Fruit fly (Drosophila melanogaster) whole organism, embryonic: ENCODE measurements around the gene CG11858.

ENCODE experiments used
- Abd-B ChIP-seq: fragments of 200-800 bp; sonication (Bioruptor generic); optimal IDR thresholded peaks from 2 replicates; lab custom pipeline; 2018; ENCODE audit warnings: missing biosample characterization, mild to moderate bottlenecking, missing genetic modification characterization, moderate library complexity
- Ada2b ChIP-seq: fragments of 200-800 bp; sonication (Bioruptor generic); IDR thresholded peaks from 2 replicates; pipeline ENCODE4 v1.3.6; 2022; ENCODE audit warnings: missing biosample characterization, missing genetic modification characterization
- B-H1 ChIP-seq: fragments of 200-800 bp; sonication (Bioruptor generic); IDR thresholded peaks from 3 replicates; pipeline ENCODE4 v1.3.6; 2022; ENCODE audit warnings: missing biosample characterization, missing genetic modification characterization
- B-H2 ChIP-seq: fragments of 200-800 bp; sonication (Bioruptor generic); optimal IDR thresholded peaks from 2 replicates; lab custom pipeline; 2018; ENCODE audit warnings: missing biosample characterization, mild to moderate bottlenecking, missing genetic modification characterization
- Bgb ChIP-seq: fragments of 200-800 bp; sonication (Bioruptor generic); IDR thresholded peaks from 2 replicates; pipeline ENCODE4 v1.3.6; 2022; ENCODE audit warnings: missing biosample characterization, missing genetic modification characterization; ENCODE audit not compliant: partially characterized antibody
- Bteb2 ChIP-seq: fragments of 200-800 bp; sonication (Bioruptor generic); optimal IDR thresholded peaks from 2 replicates; lab custom pipeline; 2016; ENCODE audit warnings: missing biosample characterization, missing genetic modification characterization
- CG10543 ChIP-seq: fragments of 200-800 bp; sonication (Bioruptor generic); optimal IDR thresholded peaks from 3 replicates; lab custom pipeline; 2017; ENCODE audit warnings: missing biosample characterization, mild to moderate bottlenecking, missing genetic modification characterization, moderate library complexity
- CG12071 ChIP-seq: fragments of 200-800 bp; sonication (Bioruptor generic); optimal IDR thresholded peaks from 3 replicates; lab custom pipeline; 2018; ENCODE audit warnings: missing biosample characterization, mild to moderate bottlenecking, missing genetic modification characterization
- CG12659 ChIP-seq: fragments of 200-800 bp; sonication (Bioruptor generic); optimal IDR thresholded peaks from 3 replicates; lab custom pipeline; 2017; ENCODE audit warnings: mild to moderate bottlenecking, missing biosample characterization, missing genetic modification reagents, missing genetic modification characterization
- CG14710 ChIP-seq: fragments of 200-800 bp; sonication (Bioruptor generic); optimal IDR thresholded peaks from 3 replicates; lab custom pipeline; 2019; ENCODE audit warnings: missing biosample characterization, mild to moderate bottlenecking, missing genetic modification characterization, moderate library complexity
- CG15479 ChIP-seq: fragments of 200-800 bp; sonication (Bioruptor generic); optimal IDR thresholded peaks from 3 replicates; lab custom pipeline; 2019; ENCODE audit warnings: missing biosample characterization, mild to moderate bottlenecking, missing genetic modification characterization, moderate library complexity
- CG18599 ChIP-seq: fragments of 200-800 bp; sonication (Bioruptor generic); optimal IDR thresholded peaks from 3 replicates; lab custom pipeline; 2017; ENCODE audit warnings: missing biosample characterization, missing genetic modification characterization, mild to moderate bottlenecking, moderate library complexity, missing genetic modification reagents
- CG2116 ChIP-seq: fragments of 200-800 bp; sonication (Bioruptor generic); optimal IDR thresholded peaks from 3 replicates; lab custom pipeline; 2018; ENCODE audit warnings: missing biosample characterization, mild to moderate bottlenecking, missing genetic modification characterization
- CG2129 ChIP-seq: fragments of 200-800 bp; sonication (Bioruptor generic); IDR thresholded peaks from 2 replicates; pipeline ENCODE4 v1.3.6; 2022; ENCODE audit warnings: missing biosample characterization, missing genetic modification characterization; ENCODE audit not compliant: partially characterized antibody
- CG2712 ChIP-seq: fragments of 200-800 bp; optimal IDR thresholded peaks from 3 replicates; lab custom pipeline; 2019; ENCODE audit warnings: missing biosample characterization, mild to moderate bottlenecking, missing genetic modification characterization, moderate library complexity
- CG34376 ChIP-seq: fragments of 200-800 bp; sonication (Bioruptor generic); optimal IDR thresholded peaks from 2 replicates; lab custom pipeline; 2018; ENCODE audit warnings: missing biosample characterization, mild to moderate bottlenecking, missing genetic modification characterization
- CG3726 ChIP-seq: fragments of 200-800 bp; sonication (Bioruptor generic); IDR thresholded peaks from 3 replicates; pipeline ENCODE4, ENCODE4 v1.3.6; 2022; ENCODE audit warnings: missing biosample characterization, missing genetic modification characterization
- CG3995 ChIP-seq: fragments of 200-800 bp; sonication (Bioruptor generic); optimal IDR thresholded peaks from 3 replicates; lab custom pipeline; 2016; ENCODE audit warnings: missing biosample characterization, missing genetic modification characterization
- CG9215 ChIP-seq: fragments of 200-800 bp; sonication (Bioruptor generic); IDR thresholded peaks from 2 replicates; pipeline ENCODE4 v1.3.6; 2022; ENCODE audit warnings: missing biosample characterization, missing genetic modification characterization
- CG9437 ChIP-seq: fragments of 200-800 bp; sonication (Bioruptor generic); optimal IDR thresholded peaks from 2 replicates; lab custom pipeline; 2018; ENCODE audit warnings: missing biosample characterization, mild to moderate bottlenecking, missing genetic modification characterization
- CG9932 ChIP-seq: fragments of 200-800 bp; sonication (Bioruptor generic); IDR thresholded peaks from 2 replicates; pipeline ENCODE4 v1.3.6; 2022; ENCODE audit warnings: missing biosample characterization, missing genetic modification characterization
- CoRest ChIP-seq: fragments of 200-800 bp; sonication (Bioruptor generic); optimal IDR thresholded peaks from 3 replicates; lab custom pipeline; 2018; ENCODE audit warnings: missing biosample characterization, mild to moderate bottlenecking, missing genetic modification characterization, moderate library complexity
- CrebB ChIP-seq: fragments of 200-800 bp; sonication (Bioruptor generic); optimal IDR thresholded peaks from 3 replicates; lab custom pipeline; 2018; ENCODE audit warnings: missing biosample characterization, mild to moderate bottlenecking, missing genetic modification characterization
- Dref ChIP-seq: fragments of 200-800 bp; sonication (Bioruptor generic); IDR thresholded peaks from 2 replicates; pipeline ENCODE4 v1.3.6; 2022; ENCODE audit warnings: missing biosample characterization, missing genetic modification characterization
- E2f2 ChIP-seq: fragments of 200-800 bp; sonication (Bioruptor generic); IDR thresholded peaks from 2 replicates; pipeline ENCODE4 v1.3.6; 2022; ENCODE audit warnings: missing biosample characterization, missing genetic modification characterization
- Ets97D ChIP-seq: fragments of 200-800 bp; sonication (Bioruptor generic); optimal IDR thresholded peaks from 3 replicates; lab custom pipeline; 2016; ENCODE audit warnings: missing biosample characterization, missing genetic modification characterization
- Fer2 ChIP-seq: fragments of 200-800 bp; sonication (Bioruptor generic); optimal IDR thresholded peaks from 2 replicates; lab custom pipeline; 2018; ENCODE audit warnings: missing biosample characterization, mild to moderate bottlenecking, missing genetic modification characterization, moderate library complexity
- Sin3A ChIP-seq: fragments of >200 bp; optimal IDR thresholded peaks from 2 replicates; lab custom pipeline; 2018
- Xbp1 ChIP-seq: fragments of 200-800 bp; sonication (Bioruptor generic); optimal IDR thresholded peaks from 3 replicates; lab custom pipeline; 2016; ENCODE audit warnings: missing biosample characterization, mild to moderate bottlenecking, missing genetic modification characterization
- bbx ChIP-seq: fragments of 200-800 bp; sonication (Bioruptor generic); IDR thresholded peaks from 2 replicates; pipeline ENCODE4 v1.3.6; 2022; ENCODE audit warnings: missing biosample characterization, missing genetic modification characterization; ENCODE audit not compliant: partially characterized antibody
- cad ChIP-seq: fragments of >200 bp; optimal IDR thresholded peaks from 2 replicates; lab custom pipeline; 2017; ENCODE audit warnings: missing biosample characterization, missing genetic modification characterization
- corto ChIP-seq: fragments of 200-800 bp; sonication (Bioruptor generic); optimal IDR thresholded peaks from 2 replicates; lab custom pipeline; 2016; ENCODE audit warnings: missing biosample characterization, mild to moderate bottlenecking, missing genetic modification characterization, moderate library complexity
- gfzf ChIP-seq: fragments of 200-800 bp; sonication (Bioruptor generic); optimal IDR thresholded peaks from 2 replicates; lab custom pipeline; 2016; ENCODE audit warnings: missing biosample characterization, mild to moderate bottlenecking, missing genetic modification characterization, moderate library complexity
- her ChIP-seq: fragments of 200-800 bp; sonication (Bioruptor generic); optimal IDR thresholded peaks from 2 replicates; lab custom pipeline; 2016; ENCODE audit warnings: missing biosample characterization, missing genetic modification characterization
- insv ChIP-seq, 2 experiments: fragments of 200-800 bp; sonication (Bioruptor generic); optimal IDR thresholded peaks; 3 replicates each; lab custom pipeline; 2016 to 2018; ENCODE audit warnings: missing biosample characterization in 2 of 2, missing genetic modification characterization in 2 of 2
- lmd ChIP-seq: fragments of 200-800 bp; sonication (Bioruptor generic); IDR thresholded peaks from 2 replicates; pipeline ENCODE4 v1.3.6; 2022; ENCODE audit warnings: missing biosample characterization, missing genetic modification characterization
- mld ChIP-seq: fragments of 200-800 bp; sonication (Bioruptor generic); IDR thresholded peaks from 3 replicates; pipeline ENCODE4 v1.3.6; 2022; ENCODE audit warnings: missing biosample characterization, missing genetic modification characterization; ENCODE audit not compliant: partially characterized antibody
- nerfin-2 ChIP-seq: fragments of 200-800 bp; sonication (Bioruptor generic); IDR thresholded peaks from 2 replicates; pipeline ENCODE4 v1.3.6; 2022; ENCODE audit warnings: missing biosample characterization, missing genetic modification characterization; ENCODE audit not compliant: partially characterized antibody
- pb ChIP-seq: fragments of 200-800 bp; sonication (Bioruptor generic); optimal IDR thresholded peaks from 3 replicates; lab custom pipeline; 2016; ENCODE audit warnings: missing biosample characterization, missing genetic modification characterization
- phol ChIP-seq: fragments of 200-800 bp; sonication (Bioruptor generic); optimal IDR thresholded peaks from 3 replicates; lab custom pipeline; 2018; ENCODE audit warnings: missing biosample characterization, mild to moderate bottlenecking, missing genetic modification characterization, moderate library complexity
- ranshi ChIP-seq: fragments of 200-800 bp; sonication (Bioruptor generic); IDR thresholded peaks from 2 replicates; pipeline ENCODE4 v1.3.6; 2022; ENCODE audit warnings: missing biosample characterization, missing genetic modification characterization
- row ChIP-seq: fragments of 200-800 bp; sonication (Bioruptor generic); IDR thresholded peaks from 3 replicates; pipeline ENCODE4 v1.3.6; 2022; ENCODE audit warnings: missing biosample characterization, missing genetic modification characterization
- sna ChIP-seq: fragments of 200-800 bp; sonication (Bioruptor generic); IDR thresholded peaks from 2 replicates; pipeline ENCODE4 v1.3.6; 2022; ENCODE audit warnings: missing biosample characterization, missing genetic modification characterization; ENCODE audit not compliant: partially characterized antibody
- sr ChIP-seq: fragments of 200-800 bp; sonication (Bioruptor generic); IDR thresholded peaks from 3 replicates; pipeline ENCODE4 v1.3.6; 2022; ENCODE audit warnings: missing biosample characterization, missing genetic modification characterization
- sug ChIP-seq: fragments of 200-800 bp; optimal IDR thresholded peaks from 2 replicates; lab custom pipeline; 2019; ENCODE audit warnings: missing biosample characterization, mild to moderate bottlenecking, missing genetic modification characterization, moderate library complexity
- zen ChIP-seq: fragments of 200-800 bp; sonication (Bioruptor generic); optimal IDR thresholded peaks from 3 replicates; lab custom pipeline; 2018; ENCODE audit warnings: missing biosample characterization, mild to moderate bottlenecking, missing genetic modification characterization, moderate library complexity
- zen2 ChIP-seq: fragments of 200-800 bp; sonication (Bioruptor generic); IDR thresholded peaks from 3 replicates; pipeline ENCODE4 v1.3.6; 2022; ENCODE audit warnings: missing biosample characterization, missing genetic modification characterization; ENCODE audit not compliant: partially characterized antibody

The CG11858 gene

dm6 chr3R:25249145-25250141 lies 13.1 kb upstream of the CG11858 start, which contains the start of gene Nup358 (continued):
- TF ChIP-seq CG10543 (peak; percentile 14), Abd-B (peak; percentile 14), B-H2 (GFP tag; lab: Kevin White, UChicago) (peak; percentile 55), CG2712 (tag; lab: Kevin White, UChicago) (peak; percentile 48), zen (peak; percentile 4), phol (tag; lab: Kevin White, UChicago) (peak; percentile 73), Xbp1 (GFP tag; lab: Kevin White, UChicago) (peak; percentile 38), CG9437 (GFP tag; lab: Kevin White, UChicago) (no peak), CG2116 (GFP tag; lab: Kevin White, UChicago) (peak; percentile 76), Bgb (GFP tag; lab: Robert Waterston, UW) (peak; percentile 99), bbx (GFP tag; lab: Robert Waterston, UW) (peak; percentile 99), CG12659 (GFP tag; lab: Kevin White, UChicago) (peak; percentile 46), Fer2 (tag; lab: Kevin White, UChicago) (no peak), nerfin-2 (GFP tag; lab: Robert Waterston, UW) (peak; percentile 97), CG15479 (peak; percentile 70), corto (GFP tag; lab: Kevin White, UChicago) (peak; percentile 16), Bteb2 (GFP tag; lab: Kevin White, UChicago) (no peak), CrebB (tag; lab: Kevin White, UChicago) (no peak), CoRest (tag; lab: Kevin White, UChicago) (peak; percentile 22), row (peak; percentile 64), CG9215 (no peak), Ets97D (GFP tag; lab: Kevin White, UChicago) (peak; percentile 80), sug (tag; lab: Kevin White, UChicago) (peak; percentile 23), Dref (peak; percentile 98), pb (no peak), CG2129 (GFP tag; lab: Robert Waterston, UW) (peak; percentile 96), CG34376 (GFP tag; lab: Kevin White, UChicago) (peak; percentile 30), sna (GFP tag; lab: Robert Waterston, UW) (peak; percentile 90), mld (GFP tag; lab: Robert Waterston, UW) (peak; percentile 97), CG9932 (GFP tag; lab: Robert Waterston, UW) (peak; percentile 64), CG14710 (tag; lab: Kevin White, UChicago) (peak; percentile 55), CG3995 (peak; percentile 53), Sin3A (lab: Kevin White, UChicago) (peak; percentile 75)

- peak; percentile 99 for TF ChIP-seq zen2
- TF ChIP-seq lmd = peak; percentile 99
- TF ChIP-seq Bgb (GFP tag; lab: Robert Waterston, UW) = peak; percentile 99
- peak in 1 of 2 experiments; percentile 77 for TF ChIP-seq insv (GFP tag; optimal IDR thresholded peaks at IDR 0.05; lab: Kevin White, UChicago)
- TF ChIP-seq CG18599 (GFP tag; lab: Kevin White, UChicago) = peak; percentile 97
- peak; percentile 88 for TF ChIP-seq CG9437 (GFP tag; lab: Kevin White, UChicago)
- peak; percentile 90 for TF ChIP-seq E2f2
- TF ChIP-seq CG3726 = peak; percentile 96
- no peak for TF ChIP-seq cad (GFP tag; lab: Kevin White, UChicago)
- TF ChIP-seq sr (GFP tag; lab: Robert Waterston, UW) = peak; percentile 87; the same call in 2 of the 3 replicates
- TF ChIP-seq B-H1 (GFP tag; lab: Robert Waterston, UW) = peak; percentile 98
- peak; percentile 98 for TF ChIP-seq Ada2b (GFP tag; lab: Robert Waterston, UW)
- TF ChIP-seq gfzf = peak; percentile 44
- peak; percentile 99 for TF ChIP-seq ranshi (GFP tag; lab: Robert Waterston, UW)
- peak; percentile 92 for TF ChIP-seq her (GFP tag; lab: Kevin White, UChicago)
- TF ChIP-seq CG12071 = peak; percentile 89
Measured at dm6 chr3R:25258628-25259240, 3.8 kb upstream of the CG11858 start, which contains the start of gene CG11857. Gene CG11857, plus strand, starts transcription at chr3R:25258898.
